Worm (Caenorhabditis elegans) whole organism, mixed stage, embryonic: Measurements from ENCODE around the gene D1086.17.

ENCODE experiments used
- blmp-1 ChIP-seq: fragments of 150-350 bp; optimal IDR thresholded peaks from 2 replicates; lab custom pipeline; 2014; ENCODE audit warnings: missing biosample characterization, missing genetic modification characterization
- ces-1 ChIP-seq: fragments of 150-350 bp; optimal IDR thresholded peaks from 2 replicates; lab custom pipeline; 2014; ENCODE audit warnings: missing biosample characterization, missing genetic modification reagents, missing genetic modification characterization
- drap-1 ChIP-seq: fragments of 200-800 bp; sonication (Bioruptor generic); optimal IDR thresholded peaks from 3 replicates; lab custom pipeline; 2018; ENCODE audit warnings: mild to moderate bottlenecking, missing genetic modification characterization, missing compliant biosample characterization
- elt-3 ChIP-seq: fragments of 150-350 bp; optimal IDR thresholded peaks from 2 replicates; lab custom pipeline; 2014; ENCODE audit warnings: missing biosample characterization, missing genetic modification characterization
- hlh-1 ChIP-seq: fragments of 150-350 bp; optimal IDR thresholded peaks from 2 replicates; lab custom pipeline; 2014; ENCODE audit warnings: missing biosample characterization, missing genetic modification reagents, missing genetic modification characterization
- lin-32 ChIP-seq: fragments of 200-800 bp; sonication (Bioruptor generic); optimal IDR thresholded peaks from 2 replicates; lab custom pipeline; 2018; ENCODE audit warnings: mild to moderate bottlenecking, missing genetic modification characterization, missing compliant biosample characterization
- lsy-2 ChIP-seq: fragments of 150-350 bp; optimal IDR thresholded peaks from 2 replicates; lab custom pipeline; 2014; ENCODE audit warnings: missing biosample characterization, missing genetic modification characterization
- mab-5 ChIP-seq: fragments of 150-350 bp; optimal IDR thresholded peaks from 2 replicates; lab custom pipeline; 2014; ENCODE audit warnings: missing biosample characterization, missing genetic modification characterization
- nhr-12 ChIP-seq: fragments of 150-350 bp; optimal IDR thresholded peaks from 2 replicates; lab custom pipeline; 2014; ENCODE audit warnings: missing biosample characterization, missing genetic modification characterization
- snpc-4 ChIP-seq: fragments of 150-350 bp; optimal IDR thresholded peaks from 2 replicates; lab custom pipeline; 2014; ENCODE audit warnings: missing biosample characterization, missing genetic modification characterization
- sptf-1 ChIP-seq: sonication (generic microtip); optimal IDR thresholded peaks from 2 replicates; lab custom pipeline; 2017; ENCODE audit warnings: mild to moderate bottlenecking, missing genetic modification characterization, moderate library complexity, missing compliant biosample characterization
- unc-39 ChIP-seq: fragments of 150-350 bp; optimal IDR thresholded peaks from 2 replicates; lab custom pipeline; 2014; ENCODE audit warnings: missing biosample characterization, missing genetic modification characterization
- unc-62 ChIP-seq: fragments of 150-350 bp; optimal IDR thresholded peaks from 2 replicates; lab custom pipeline; 2014; ENCODE audit warnings: missing biosample characterization, missing genetic modification reagents, missing genetic modification characterization
- ztf-11 ChIP-seq: fragments of 150-350 bp; optimal IDR thresholded peaks from 2 replicates; lab custom pipeline; 2014; ENCODE audit warnings: missing biosample characterization, missing genetic modification characterization

- TF ChIP-seq ces-1 (GFP tag; lab: Kevin White, UChicago) (no peak), unc-39 (tag; lab: Kevin White, UChicago) (no peak), blmp-1 (tag; lab: Kevin White, UChicago) (no peak), hlh-1 (tag; lab: Kevin White, UChicago) (no peak), lsy-2 (no peak), snpc-4 (tag; lab: Kevin White, UChicago) (no peak), lin-32 (GFP tag; lab: Kevin White, UChicago) (no peak), ztf-11 (tag; lab: Kevin White, UChicago) (no peak), unc-62 (no peak), elt-3 (tag; lab: Kevin White, UChicago) (no peak), sptf-1 (tag; lab: Kevin White, UChicago) (no peak), mab-5 (no peak), nhr-12 (tag; lab: Kevin White, UChicago) (no peak), drap-1 (GFP tag; lab: Kevin White, UChicago) (no peak)
These were observed 44.6 kb upstream of the D1086.17 start, which contains the start of gene T08G5.15 for ce11 chrV:14023074-14023473.
